Worm (Caenorhabditis elegans): ENCODE data around the gene flp-16.

flp-16 gene

DNA sequence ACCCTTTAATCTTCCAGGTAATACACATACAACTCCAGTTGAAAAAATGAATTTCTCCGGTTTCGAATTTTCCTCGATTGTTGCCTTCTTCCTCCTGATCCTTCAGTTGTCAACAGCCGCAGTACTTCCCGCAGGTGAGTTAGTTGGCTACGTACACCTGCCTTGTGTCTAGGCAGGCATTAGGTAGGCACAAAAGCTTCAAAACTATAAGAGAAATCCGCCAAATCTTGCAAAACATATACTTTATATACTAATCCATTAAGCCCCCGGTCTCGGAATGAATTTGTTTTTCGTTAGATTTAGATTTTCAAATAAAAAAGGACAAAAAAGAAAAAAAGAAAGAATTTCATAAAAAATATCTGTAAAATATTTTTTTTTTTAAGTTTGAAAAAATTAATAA lies at the start of gene flp-16:
Gene flp-16, plus strand, starts transcription at position 18 of the 400 bp plus-strand sequence.
- no peak for TF ChIP-seq drap-1 (GFP tag; optimal IDR thresholded peaks at IDR 0.05)
- no peak for TF ChIP-seq elt-1 (tag; optimal IDR thresholded peaks at IDR 0.05; ENCODE audit: borderline replicate concordance, insufficient read depth)
- no peak for TF ChIP-seq cnd-1 (tag; optimal IDR thresholded peaks at IDR 0.05)
- TF ChIP-seq pha-4 (tag; optimal IDR thresholded peaks at IDR 0.05): no peak
- TF ChIP-seq lsy-2 (tag; optimal IDR thresholded peaks at IDR 0.05): no peak
- TF ChIP-seq mls-2 (tag; optimal IDR thresholded peaks at IDR 0.05): no peak
- no peak for TF ChIP-seq tbx-8 (GFP tag; optimal IDR thresholded peaks at IDR 0.05)
- TF ChIP-seq lin-32 (GFP tag; optimal IDR thresholded peaks at IDR 0.05): no peak
- TF ChIP-seq ces-1 (GFP tag; optimal IDR thresholded peaks at IDR 0.05): no peak
- TF ChIP-seq blmp-1 (tag; optimal IDR thresholded peaks at IDR 0.05): no peak
- TF ChIP-seq ham-2 (GFP tag; optimal IDR thresholded peaks at IDR 0.05): no peak
- TF ChIP-seq nhr-76 (tag; optimal IDR thresholded peaks at IDR 0.05): no peak
- TF ChIP-seq zip-8 (tag; optimal IDR thresholded peaks at IDR 0.05): no peak
- no peak for TF ChIP-seq ztf-11 (tag; optimal IDR thresholded peaks at IDR 0.05)
- no peak for TF ChIP-seq unc-120 (tag; optimal IDR thresholded peaks at IDR 0.05; ENCODE audit: poor library complexity, severe bottlenecking)
- no peak for TF ChIP-seq lin-13 (tag; optimal IDR thresholded peaks at IDR 0.05)
- TF ChIP-seq sptf-1 (tag; optimal IDR thresholded peaks at IDR 0.05): no peak
- TF ChIP-seq M03D4.4 (tag; optimal IDR thresholded peaks at IDR 0.05): no peak

DNA sequence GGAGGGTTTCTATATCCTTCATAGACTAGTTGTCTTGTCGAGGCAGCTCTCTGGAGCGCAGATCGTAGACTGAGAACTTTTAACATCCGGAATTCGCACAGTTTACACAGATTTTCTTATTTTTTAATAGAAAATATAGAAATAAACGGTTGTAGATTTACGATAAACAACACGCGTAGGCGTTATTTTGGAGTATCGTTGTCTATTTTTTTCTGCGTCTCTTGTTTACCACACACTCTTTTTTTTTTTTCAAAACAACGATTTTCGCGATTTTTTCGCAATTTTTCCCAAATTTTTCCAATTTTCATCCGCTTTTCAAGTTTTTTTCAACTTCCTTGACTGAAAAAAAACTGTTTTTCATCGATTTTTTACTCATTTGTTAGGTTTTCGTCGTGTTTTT lies 47.9 kb upstream of the flp-16 start, which contains the start of gene mecr-1:
Gene mecr-1, minus strand, starts transcription at position 127 of the 400 bp plus-strand sequence.
- no peak for TF ChIP-seq hlh-1 (tag; optimal IDR thresholded peaks at IDR 0.05)
- TF ChIP-seq elt-1 (tag; optimal IDR thresholded peaks at IDR 0.05; ENCODE audit: borderline replicate concordance, insufficient read depth): no peak
- no peak for TF ChIP-seq lin-32 (GFP tag; optimal IDR thresholded peaks at IDR 0.05)
- TF ChIP-seq ceh-43 (GFP tag; optimal IDR thresholded peaks at IDR 0.05): no peak
- TF ChIP-seq nhr-76 (tag; optimal IDR thresholded peaks at IDR 0.05): no peak
- TF ChIP-seq zip-8 (tag; optimal IDR thresholded peaks at IDR 0.05): no peak
- peak; percentile 37 for TF ChIP-seq ces-1 (GFP tag; optimal IDR thresholded peaks at IDR 0.05)

DNA sequence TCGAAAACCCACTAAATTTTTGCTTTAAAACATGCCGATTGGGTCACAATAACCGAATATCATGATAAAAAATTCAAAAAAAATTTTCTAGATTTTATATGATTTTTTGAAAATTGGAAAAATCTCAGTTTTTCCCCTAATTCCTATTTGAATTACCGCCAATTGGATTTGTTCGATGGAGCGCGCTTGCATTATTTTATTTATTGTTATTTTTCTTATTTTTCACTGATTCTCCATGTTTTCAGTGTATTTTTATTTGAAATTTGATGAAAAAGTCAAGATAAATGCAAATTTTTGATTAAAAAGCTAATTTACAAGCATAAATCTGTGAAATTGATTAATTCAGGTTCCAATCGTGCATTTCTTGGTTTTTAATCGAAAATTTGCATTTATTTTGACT lies 47.0 kb upstream of the flp-16 start:
- TF ChIP-seq ceh-83 (GFP tag; optimal IDR thresholded peaks at IDR 0.05): no peak
- no peak for TF ChIP-seq tbx-8 (GFP tag; optimal IDR thresholded peaks at IDR 0.05)
- no peak for TF ChIP-seq ceh-43 (GFP tag; optimal IDR thresholded peaks at IDR 0.05)
- TF ChIP-seq lsy-2 (tag; optimal IDR thresholded peaks at IDR 0.05): no peak
- TF ChIP-seq nhr-76 (tag; optimal IDR thresholded peaks at IDR 0.05): no peak
- no peak for TF ChIP-seq nhr-28 (tag; optimal IDR thresholded peaks at IDR 0.05)
- no peak for TF ChIP-seq bed-3 (GFP tag; optimal IDR thresholded peaks at IDR 0.05)
- no peak for TF ChIP-seq sptf-1 (tag; optimal IDR thresholded peaks at IDR 0.05)
- TF ChIP-seq unc-120 (tag; optimal IDR thresholded peaks at IDR 0.05; ENCODE audit: poor library complexity, severe bottlenecking): no peak
- TF ChIP-seq zip-8 (tag; optimal IDR thresholded peaks at IDR 0.05): no peak
- no peak for TF ChIP-seq nhr-12 (tag; optimal IDR thresholded peaks at IDR 0.05)
- no peak for TF ChIP-seq snpc-4 (tag; optimal IDR thresholded peaks at IDR 0.05)

DNA sequence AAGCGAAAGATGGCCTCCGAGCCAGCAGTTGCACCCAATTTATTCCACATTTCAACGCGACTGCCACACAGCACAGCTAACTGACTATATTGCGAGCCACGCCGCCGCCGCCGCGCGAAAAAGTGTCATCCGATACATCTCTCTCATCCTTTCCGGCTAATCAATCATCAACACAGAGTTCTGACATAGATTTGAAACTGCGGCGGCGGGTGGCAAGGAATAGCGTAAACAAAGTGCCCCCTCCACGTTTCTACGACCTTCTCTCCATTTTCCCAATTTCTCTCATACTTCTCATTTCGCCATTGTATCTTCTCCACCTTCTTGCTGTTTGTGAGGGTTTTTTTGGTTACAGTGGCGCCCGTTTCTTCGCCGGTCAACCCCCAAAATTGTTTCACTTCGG lies 45.7 kb upstream of the flp-16 start:
- TF ChIP-seq blmp-1 (tag; optimal IDR thresholded peaks at IDR 0.05): no peak
- no peak for TF ChIP-seq sem-2 (GFP tag; optimal IDR thresholded peaks at IDR 0.05)
- no peak for TF ChIP-seq ces-1 (GFP tag; optimal IDR thresholded peaks at IDR 0.05)
- peak; percentile 93 for TF ChIP-seq unc-62 (GFP tag; optimal IDR thresholded peaks at IDR 0.05)
- no peak for TF ChIP-seq bed-3 (GFP tag; optimal IDR thresholded peaks at IDR 0.05)
- peak; percentile 57 for TF ChIP-seq unc-120 (tag; optimal IDR thresholded peaks at IDR 0.05; ENCODE audit: poor library complexity, severe bottlenecking)
- no peak for TF ChIP-seq elt-3 (tag; optimal IDR thresholded peaks at IDR 0.05)
- TF ChIP-seq sptf-1 (tag; optimal IDR thresholded peaks at IDR 0.05): no peak
- no peak for TF ChIP-seq cnd-1 (tag; optimal IDR thresholded peaks at IDR 0.05)
- no peak for TF ChIP-seq nhr-237 (tag; optimal IDR thresholded peaks at IDR 0.05)
- TF ChIP-seq ztf-11 (tag; optimal IDR thresholded peaks at IDR 0.05): no peak
- TF ChIP-seq unc-39 (tag; optimal IDR thresholded peaks at IDR 0.05): no peak
- TF ChIP-seq elt-1 (tag; optimal IDR thresholded peaks at IDR 0.05; ENCODE audit: borderline replicate concordance, insufficient read depth): no peak
- no peak for TF ChIP-seq lsy-2 (tag; optimal IDR thresholded peaks at IDR 0.05)
- no peak for TF ChIP-seq pha-4 (tag; optimal IDR thresholded peaks at IDR 0.05)
- TF ChIP-seq tbx-8 (GFP tag; optimal IDR thresholded peaks at IDR 0.05): no peak
- peak; percentile 81 for TF ChIP-seq ham-2 (GFP tag; optimal IDR thresholded peaks at IDR 0.05)
- TF ChIP-seq ceh-39 (tag; optimal IDR thresholded peaks at IDR 0.05): no peak
- no peak for TF ChIP-seq zip-8 (tag; optimal IDR thresholded peaks at IDR 0.05)
- TF ChIP-seq nhr-28 (tag; optimal IDR thresholded peaks at IDR 0.05): no peak
- TF ChIP-seq mls-2 (tag; optimal IDR thresholded peaks at IDR 0.05): no peak
- TF ChIP-seq nhr-76 (tag; optimal IDR thresholded peaks at IDR 0.05): no peak
- TF ChIP-seq M03D4.4 (tag; optimal IDR thresholded peaks at IDR 0.05): peak; percentile 31
- no peak for TF ChIP-seq snpc-4 (tag; optimal IDR thresholded peaks at IDR 0.05)
- TF ChIP-seq mep-1 (tag; optimal IDR thresholded peaks at IDR 0.05): no peak
- no peak for TF ChIP-seq flh-1 (GFP tag; optimal IDR thresholded peaks at IDR 0.05)

Data from whole organism, mixed stage, embryonic.